Fruit fly (Drosophila melanogaster) whole organism, embryonic: ENCODE results near the gene Gli.

Experiments
- CG11398 ChIP-seq: fragments of 200-800 bp; sonication (Bioruptor generic); optimal IDR thresholded peaks from 2 replicates; lab custom pipeline; 2016; ENCODE audit warnings: missing biosample characterization, missing genetic modification characterization
- CG12219 ChIP-seq: fragments of 200-800 bp; sonication (Bioruptor generic); optimal IDR thresholded peaks from 3 replicates; lab custom pipeline; 2018; ENCODE audit warnings: missing biosample characterization, mild to moderate bottlenecking, missing genetic modification characterization
- CG12744 ChIP-seq: fragments of 200-800 bp; sonication (Bioruptor generic); optimal IDR thresholded peaks from 2 replicates; lab custom pipeline; 2016; ENCODE audit warnings: missing biosample characterization, missing genetic modification characterization
- CG14050 ChIP-seq: fragments of 200-800 bp; sonication (Bioruptor generic); IDR thresholded peaks from 3 replicates; pipeline ENCODE4 v1.3.6; 2022; ENCODE audit warnings: missing biosample characterization, missing genetic modification characterization
- CG1529 ChIP-seq: fragments of 200-800 bp; sonication (Bioruptor generic); optimal IDR thresholded peaks from 3 replicates; lab custom pipeline; 2018; ENCODE audit warnings: missing biosample characterization, missing genetic modification characterization
- CG15696 ChIP-seq: fragments of 200-800 bp; sonication (Bioruptor generic); optimal IDR thresholded peaks from 2 replicates; lab custom pipeline; 2019; ENCODE audit warnings: missing biosample characterization, mild to moderate bottlenecking, missing genetic modification characterization, moderate library complexity
- CG16813 ChIP-seq: fragments of 200-800 bp; sonication (Bioruptor generic); IDR thresholded peaks from 3 replicates; pipeline ENCODE4 v1.3.6; 2022; ENCODE audit warnings: missing biosample characterization, missing genetic modification characterization; ENCODE audit not compliant: partially characterized antibody
- CG17568 ChIP-seq: fragments of 200-800 bp; sonication (Bioruptor generic); optimal IDR thresholded peaks from 2 replicates; lab custom pipeline; 2018; ENCODE audit warnings: missing biosample characterization, mild to moderate bottlenecking, missing genetic modification characterization, moderate library complexity
- CG17612 ChIP-seq: fragments of 200-800 bp; sonication (Bioruptor generic); IDR thresholded peaks from 2 replicates; pipeline ENCODE4 v1.3.6; 2022; ENCODE audit warnings: missing biosample characterization, missing genetic modification characterization
- CG2120 ChIP-seq: fragments of 200-800 bp; sonication (Bioruptor generic); optimal IDR thresholded peaks from 3 replicates; lab custom pipeline; 2016; ENCODE audit warnings: missing biosample characterization, missing genetic modification characterization
- CG2129 ChIP-seq: fragments of 200-800 bp; sonication (Bioruptor generic); IDR thresholded peaks from 2 replicates; pipeline ENCODE4 v1.3.6; 2022; ENCODE audit warnings: missing biosample characterization, missing genetic modification characterization; ENCODE audit not compliant: partially characterized antibody
- CG3163 ChIP-seq: fragments of 200-800 bp; sonication (Bioruptor generic); optimal IDR thresholded peaks from 3 replicates; lab custom pipeline; 2016; ENCODE audit warnings: missing biosample characterization, missing genetic modification characterization
- CG4282 ChIP-seq: fragments of 200-800 bp; sonication (Bioruptor generic); optimal IDR thresholded peaks from 2 replicates; lab custom pipeline; 2016; ENCODE audit warnings: missing biosample characterization, missing genetic modification characterization
- CG4360 ChIP-seq: fragments of 200-800 bp; sonication (Bioruptor generic); IDR thresholded peaks from 2 replicates; pipeline ENCODE4 v1.3.6; 2022; ENCODE audit warnings: missing biosample characterization, missing genetic modification characterization
- CG6813 ChIP-seq: fragments of 200-800 bp; sonication (Bioruptor generic); optimal IDR thresholded peaks from 2 replicates; lab custom pipeline; 2017; ENCODE audit warnings: missing biosample characterization, missing genetic modification characterization, mild to moderate bottlenecking, moderate library complexity, missing genetic modification reagents
- CG7556 ChIP-seq: fragments of 200-800 bp; sonication (Bioruptor generic); optimal IDR thresholded peaks from 2 replicates; lab custom pipeline; 2017; ENCODE audit warnings: missing biosample characterization, mild to moderate bottlenecking, missing genetic modification characterization
- Dad ChIP-seq: fragments of 200-800 bp; sonication (Bioruptor generic); optimal IDR thresholded peaks from 3 replicates; lab custom pipeline; 2016; ENCODE audit warnings: missing biosample characterization, missing genetic modification characterization
- Dbx ChIP-seq: fragments of 200-800 bp; sonication (Bioruptor generic); IDR thresholded peaks from 3 replicates; pipeline ENCODE4 v1.3.6; 2022; ENCODE audit warnings: missing biosample characterization, missing genetic modification characterization
- Elba2 ChIP-seq: fragments of 200-800 bp; sonication (Bioruptor generic); optimal IDR thresholded peaks from 3 replicates; lab custom pipeline; 2016; ENCODE audit warnings: missing biosample characterization, missing genetic modification characterization
- Hr78 ChIP-seq, 2 experiments: fragments of 200-800 bp in 1 of 2; fragments of >200 bp in 1 of 2; sonication (Bioruptor generic) in 1 of 2; optimal IDR thresholded peaks; 2 replicates each; lab custom pipeline; 2017 to 2019; ENCODE audit warnings: missing biosample characterization in 2 of 2, missing genetic modification characterization in 2 of 2, mild to moderate bottlenecking in 1 of 2, moderate library complexity in 1 of 2
- MBD-R2 ChIP-seq: fragments of 200-800 bp; sonication (Bioruptor generic); IDR thresholded peaks from 2 replicates; pipeline ENCODE4 v1.3.6; 2022; ENCODE audit warnings: missing biosample characterization, missing genetic modification characterization
- MTF-1 ChIP-seq: fragments of 200-800 bp; sonication (Bioruptor generic); optimal IDR thresholded peaks from 2 replicates; lab custom pipeline; 2018; ENCODE audit warnings: missing biosample characterization, mild to moderate bottlenecking, missing genetic modification characterization, borderline replicate concordance
- Max ChIP-seq: fragments of 200-800 bp; sonication (Bioruptor generic); optimal IDR thresholded peaks from 2 replicates; lab custom pipeline; 2016; ENCODE audit warnings: missing biosample characterization, mild to moderate bottlenecking, missing genetic modification characterization
- Nf-YA ChIP-seq: fragments of 200-800 bp; sonication (Bioruptor generic); IDR thresholded peaks from 2 replicates; pipeline ENCODE4 v1.3.6; 2022; ENCODE audit warnings: missing biosample characterization, missing genetic modification characterization
- Nf-YC ChIP-seq: fragments of 200-800 bp; optimal IDR thresholded peaks from 3 replicates; lab custom pipeline; 2019; ENCODE audit warnings: missing biosample characterization, mild to moderate bottlenecking, missing genetic modification characterization, moderate library complexity
- Oli ChIP-seq: fragments of 200-800 bp; sonication (Bioruptor generic); optimal IDR thresholded peaks from 2 replicates; lab custom pipeline; 2018; ENCODE audit warnings: missing biosample characterization, mild to moderate bottlenecking, missing genetic modification characterization, moderate library complexity
- Pdp1 ChIP-seq, 2 experiments: fragments of 200-800 bp; sonication (Bioruptor generic); optimal IDR thresholded peaks; 3 replicates each; lab custom pipeline; 2016; ENCODE audit warnings: missing biosample characterization in 2 of 2, missing genetic modification characterization in 2 of 2, mild to moderate bottlenecking in 1 of 2, moderate library complexity in 1 of 2
- Side ChIP-seq: fragments of 200-800 bp; sonication (Bioruptor generic); optimal IDR thresholded peaks from 2 replicates; lab custom pipeline; 2016; ENCODE audit warnings: missing biosample characterization, missing genetic modification characterization
- TFAM ChIP-seq: fragments of 200-800 bp; sonication (Bioruptor generic); optimal IDR thresholded peaks from 2 replicates; lab custom pipeline; 2017; ENCODE audit warnings: missing biosample characterization, missing genetic modification characterization, inconsistent platforms
- Usf ChIP-seq: fragments of 200-800 bp; sonication (Bioruptor generic); optimal IDR thresholded peaks from 2 replicates; lab custom pipeline; 2017; ENCODE audit warnings: missing genotype, missing biosample characterization, missing genetic modification characterization
- Xrp1 ChIP-seq: fragments of 200-800 bp; sonication (Bioruptor generic); IDR thresholded peaks from 2 replicates; pipeline ENCODE4 v1.3.6; 2022; ENCODE audit warnings: missing biosample characterization, missing genetic modification characterization
- ab ChIP-seq: fragments of 200-800 bp; sonication (Bioruptor generic); optimal IDR thresholded peaks from 2 replicates; lab custom pipeline; 2016; ENCODE audit warnings: missing biosample characterization, missing genetic modification characterization
- ase ChIP-seq: fragments of 200-800 bp; sonication (Bioruptor generic); IDR thresholded peaks from 3 replicates; pipeline ENCODE4 v1.3.6; 2022; ENCODE audit warnings: missing biosample characterization, missing genetic modification characterization
- bbx ChIP-seq: fragments of 200-800 bp; sonication (Bioruptor generic); IDR thresholded peaks from 2 replicates; pipeline ENCODE4 v1.3.6; 2022; ENCODE audit warnings: missing biosample characterization, missing genetic modification characterization; ENCODE audit not compliant: partially characterized antibody
- bigmax ChIP-seq: fragments of 200-800 bp; sonication (Bioruptor generic); optimal IDR thresholded peaks from 2 replicates; lab custom pipeline; 2018; ENCODE audit warnings: missing biosample characterization, mild to moderate bottlenecking, missing genetic modification characterization
- croc ChIP-seq: fragments of 200-800 bp; sonication (Bioruptor generic); conservative IDR thresholded peaks from 3 replicates; pipeline ENCODE4 v1.3.6; 2022; ENCODE audit warnings: missing biosample characterization, missing genetic modification characterization
- danr ChIP-seq: fragments of 200-800 bp; sonication (Bioruptor generic); IDR thresholded peaks from 2 replicates; pipeline ENCODE4 v1.3.6; 2022; ENCODE audit warnings: missing biosample characterization, missing genetic modification characterization
- en ChIP-seq: fragments of 200-800 bp; sonication (Bioruptor generic); optimal IDR thresholded peaks from 2 replicates; lab custom pipeline; 2016; ENCODE audit warnings: missing biosample characterization, missing genetic modification characterization
- fd102C ChIP-seq: fragments of 200-800 bp; sonication (Bioruptor generic); optimal IDR thresholded peaks from 2 replicates; lab custom pipeline; 2018; ENCODE audit warnings: missing biosample characterization, mild to moderate bottlenecking, missing genetic modification characterization, moderate library complexity
- gro ChIP-seq: fragments of 200-800 bp; sonication (Bioruptor generic); optimal IDR thresholded peaks from 2 replicates; lab custom pipeline; 2016; ENCODE audit warnings: missing biosample characterization, missing genetic modification characterization
- gsb-n ChIP-seq: fragments of 200-800 bp; sonication (Bioruptor generic); optimal IDR thresholded peaks from 3 replicates; lab custom pipeline; 2018; ENCODE audit warnings: missing biosample characterization, mild to moderate bottlenecking, missing genetic modification characterization
- kay ChIP-seq: fragments of 200-800 bp; sonication (Bioruptor generic); optimal IDR thresholded peaks from 2 replicates; lab custom pipeline; 2016; ENCODE audit warnings: missing biosample characterization, missing genetic modification characterization
- ken ChIP-seq: fragments of 200-800 bp; sonication (Bioruptor generic); IDR thresholded peaks from 3 replicates; pipeline ENCODE4 v1.3.6; 2022; ENCODE audit warnings: missing biosample characterization, missing genetic modification characterization
- pzg ChIP-seq: fragments of 200-800 bp; sonication (Bioruptor generic); optimal IDR thresholded peaks from 3 replicates; lab custom pipeline; 2018; ENCODE audit warnings: missing biosample characterization, mild to moderate bottlenecking, missing genetic modification characterization, moderate library complexity
- sc ChIP-seq, 3 experiments: fragments of >200 bp in 2 of 3; fragments of 200-800 bp in 1 of 3; sonication (Bioruptor generic) in 1 of 3; optimal IDR thresholded peaks; 2 replicates in 2 of 3; 3 replicates in 1 of 3; lab custom pipeline; 2017; ENCODE audit warnings: mild to moderate bottlenecking in 1 of 3, missing biosample characterization in 1 of 3, missing genetic modification characterization in 1 of 3, missing genetic modification reagents in 1 of 3
- so ChIP-seq: fragments of 200-800 bp; sonication (Bioruptor generic); IDR thresholded peaks from 3 replicates; pipeline ENCODE4 v1.3.6; 2022; ENCODE audit warnings: missing biosample characterization, missing genetic modification characterization
- tna ChIP-seq: fragments of 200-800 bp; sonication (Bioruptor generic); IDR thresholded peaks from 2 replicates; pipeline ENCODE4 v1.3.6; 2022; ENCODE audit warnings: missing biosample characterization, missing genetic modification characterization; ENCODE audit not compliant: partially characterized antibody
- unc-4 ChIP-seq: fragments of 200-800 bp; sonication (Bioruptor generic); IDR thresholded peaks from 2 replicates; pipeline ENCODE4 v1.3.6; 2022; ENCODE audit warnings: missing biosample characterization, missing genetic modification characterization; ENCODE audit not compliant: partially characterized antibody
- vfl ChIP-seq: fragments of 200-800 bp; sonication (Bioruptor generic); optimal IDR thresholded peaks from 2 replicates; lab custom pipeline; 2016; ENCODE audit warnings: missing biosample characterization, missing genetic modification characterization

The Gli gene

dm6 chr2L:15762466-15762865 is at the start of gene Gli (continued):
- TF ChIP-seq bbx (GFP tag; lab: Robert Waterston, UW) (peak; percentile 76), Max (GFP tag; lab: Kevin White, UChicago) (no peak), CG2129 (GFP tag; lab: Robert Waterston, UW) (no peak), Dad (GFP tag; lab: Kevin White, UChicago) (peak; percentile 19), MBD-R2 (peak; percentile 40; the same call in 1 of the 2 replicates), CG3163 (GFP tag; lab: Kevin White, UChicago) (peak; percentile 82), CG15696 (tag; lab: Kevin White, UChicago) (no peak), TFAM (no peak), so (peak; percentile 62; the same call in 2 of the 3 replicates), ken (GFP tag; lab: Robert Waterston, UW) (peak; percentile 54; the same call in 1 of the 3 replicates), ase (GFP tag; lab: Robert Waterston, UW) (no peak; the same call in 2 of the 3 replicates), CG4282 (GFP tag; lab: Kevin White, UChicago) (no peak), Usf (GFP tag; lab: Kevin White, UChicago) (no peak), CG12219 (GFP tag; lab: Kevin White, UChicago) (no peak), Hr78 (GFP tag; optimal IDR thresholded peaks at IDR 0.05; lab: Kevin White, UChicago) (peak in 1 of 2 experiments; percentile 80), MTF-1 (GFP tag; lab: Kevin White, UChicago) (peak; percentile 76), CG17568 (GFP tag; lab: Kevin White, UChicago) (no peak), CG4360 (GFP tag; lab: Robert Waterston, UW) (no peak), Nf-YC (tag; lab: Kevin White, UChicago) (peak; percentile 62), danr (GFP tag; lab: Robert Waterston, UW) (no peak), CG2120 (GFP tag; lab: Kevin White, UChicago) (peak; percentile 1), CG17612 (GFP tag; lab: Robert Waterston, UW) (no peak), Elba2 (GFP tag; lab: Kevin White, UChicago) (no peak), croc (GFP tag; lab: Robert Waterston, UW) (no peak), Dbx (peak; percentile 73; the same call in 2 of the 3 replicates), CG16813 (peak; percentile 38; the same call in 1 of the 3 replicates), gro (GFP tag; lab: Kevin White, UChicago) (peak; percentile 64), Pdp1 (GFP tag; optimal IDR thresholded peaks at IDR 0.05; lab: Kevin White, UChicago) (peak in 1 of 2 experiments; percentile 46), CG11398 (GFP tag; lab: Kevin White, UChicago) (no peak), Xrp1 (peak; percentile 40; the same call in 1 of the 2 replicates), bigmax (peak; percentile 17), kay (peak; percentile 21), Nf-YA (GFP tag; lab: Robert Waterston, UW) (peak; percentile 28; the same call in 1 of the 2 replicates), vfl (GFP tag; lab: Kevin White, UChicago) (peak; percentile 10), CG7556 (GFP tag; lab: Kevin White, UChicago) (no peak), fd102C (peak; percentile 31), CG12744 (GFP tag; lab: Kevin White, UChicago) (no peak), ab (GFP tag; lab: Kevin White, UChicago) (no peak), Side (GFP tag; lab: Kevin White, UChicago) (peak; percentile 61), gsb-n (tag; lab: Kevin White, UChicago) (no peak), CG1529 (GFP tag; lab: Kevin White, UChicago) (no peak), CG14050 (GFP tag; lab: Robert Waterston, UW) (no peak), sc (optimal IDR thresholded peaks at IDR 0.05; lab: Kevin White, UChicago) (no peak), sc (GFP tag; optimal IDR thresholded peaks at IDR 0.05; lab: Kevin White, UChicago) (no peak), pzg (GFP tag; lab: Kevin White, UChicago) (peak; percentile 14), unc-4 (GFP tag; lab: Robert Waterston, UW) (peak; percentile 52), CG6813 (GFP tag; lab: Kevin White, UChicago) (no peak), tna (GFP tag; lab: Robert Waterston, UW) (peak; percentile 68), Oli (tag; lab: Kevin White, UChicago) (no peak), en (GFP tag; lab: Kevin White, UChicago) (no peak)
